Fruit fly (Drosophila melanogaster) whole organism, embryonic: ENCODE measurements around the gene RpL24-like.

ENCODE experiments used
- Abd-B ChIP-seq: fragments of 200-800 bp; sonication (Bioruptor generic); optimal IDR thresholded peaks from 2 replicates; lab custom pipeline; 2018; ENCODE audit warnings: missing biosample characterization, mild to moderate bottlenecking, missing genetic modification characterization, moderate library complexity
- BEAF-32 ChIP-seq: fragments of 200-800 bp; sonication (Bioruptor generic); optimal IDR thresholded peaks from 3 replicates; lab custom pipeline; 2017; ENCODE audit warnings: missing biosample characterization, missing genetic modification characterization, mild to moderate bottlenecking, moderate library complexity, missing genetic modification reagents
- CG10543 ChIP-seq: fragments of 200-800 bp; sonication (Bioruptor generic); optimal IDR thresholded peaks from 3 replicates; lab custom pipeline; 2017; ENCODE audit warnings: missing biosample characterization, mild to moderate bottlenecking, missing genetic modification characterization, moderate library complexity
- CG11723 ChIP-seq: fragments of 200-800 bp; sonication (Bioruptor generic); optimal IDR thresholded peaks from 2 replicates; lab custom pipeline; 2017; ENCODE audit warnings: missing biosample characterization, mild to moderate bottlenecking, missing genetic modification characterization
- CG12104 ChIP-seq: fragments of 200-800 bp; sonication (Bioruptor generic); optimal IDR thresholded peaks from 3 replicates; lab custom pipeline; 2016; ENCODE audit warnings: missing biosample characterization, missing genetic modification characterization
- CG12744 ChIP-seq: fragments of 200-800 bp; sonication (Bioruptor generic); optimal IDR thresholded peaks from 2 replicates; lab custom pipeline; 2016; ENCODE audit warnings: missing biosample characterization, missing genetic modification characterization
- CG13123 ChIP-seq: fragments of 200-800 bp; sonication (Bioruptor generic); optimal IDR thresholded peaks from 2 replicates; lab custom pipeline; 2016; ENCODE audit warnings: missing biosample characterization, missing genetic modification characterization
- CG14050 ChIP-seq: fragments of 200-800 bp; sonication (Bioruptor generic); IDR thresholded peaks from 3 replicates; pipeline ENCODE4 v1.3.6; 2022; ENCODE audit warnings: missing biosample characterization, missing genetic modification characterization
- CG1529 ChIP-seq: fragments of 200-800 bp; sonication (Bioruptor generic); optimal IDR thresholded peaks from 3 replicates; lab custom pipeline; 2018; ENCODE audit warnings: missing biosample characterization, missing genetic modification characterization
- CG1603 ChIP-seq: fragments of 200-800 bp; sonication (Bioruptor generic); optimal IDR thresholded peaks from 2 replicates; lab custom pipeline; 2019; ENCODE audit warnings: missing biosample characterization, mild to moderate bottlenecking, missing genetic modification characterization, moderate library complexity
- CG16779 ChIP-seq: fragments of 200-800 bp; sonication (Bioruptor generic); IDR thresholded peaks from 2 replicates; pipeline ENCODE4 v1.3.6; 2022; ENCODE audit warnings: missing biosample characterization, missing genetic modification characterization
- CG17612 ChIP-seq: fragments of 200-800 bp; sonication (Bioruptor generic); IDR thresholded peaks from 2 replicates; pipeline ENCODE4 v1.3.6; 2022; ENCODE audit warnings: missing biosample characterization, missing genetic modification characterization
- CG18011 ChIP-seq: fragments of 200-800 bp; sonication (Bioruptor generic); optimal IDR thresholded peaks from 2 replicates; lab custom pipeline; 2017; ENCODE audit warnings: missing biosample characterization, missing genetic modification characterization, mild to moderate bottlenecking, moderate library complexity, missing genotype
- CG2199 ChIP-seq: fragments of 200-800 bp; sonication (Bioruptor generic); IDR thresholded peaks from 3 replicates; pipeline ENCODE4 v1.3.6; 2022; ENCODE audit warnings: missing biosample characterization, missing genetic modification characterization
- CG30020 ChIP-seq: fragments of 200-800 bp; optimal IDR thresholded peaks from 2 replicates; lab custom pipeline; 2019; ENCODE audit warnings: missing biosample characterization, mild to moderate bottlenecking, missing genetic modification characterization, moderate library complexity
- CG31441 ChIP-seq: fragments of 200-800 bp; sonication (Bioruptor generic); IDR thresholded peaks from 2 replicates; pipeline ENCODE4 v1.3.6; 2022; ENCODE audit warnings: missing biosample characterization, missing genetic modification characterization
- CG3847 ChIP-seq: fragments of 200-800 bp; sonication (Bioruptor generic); IDR thresholded peaks from 2 replicates; pipeline ENCODE4 v1.3.6; 2022; ENCODE audit warnings: missing biosample characterization, missing genetic modification characterization
- CG4282 ChIP-seq: fragments of 200-800 bp; sonication (Bioruptor generic); optimal IDR thresholded peaks from 2 replicates; lab custom pipeline; 2016; ENCODE audit warnings: missing biosample characterization, missing genetic modification characterization
- CG6654 ChIP-seq: fragments of 200-800 bp; sonication (Bioruptor generic); optimal IDR thresholded peaks from 2 replicates; lab custom pipeline; 2017; ENCODE audit warnings: missing biosample characterization, mild to moderate bottlenecking, missing genetic modification characterization
- CG6854 ChIP-seq: fragments of 200-800 bp; sonication (Bioruptor generic); optimal IDR thresholded peaks from 3 replicates; lab custom pipeline; 2017; ENCODE audit warnings: missing biosample characterization, mild to moderate bottlenecking, missing genetic modification characterization
- CG7987 ChIP-seq: fragments of 200-800 bp; sonication (Bioruptor generic); optimal IDR thresholded peaks from 2 replicates; lab custom pipeline; 2018; ENCODE audit warnings: missing biosample characterization, mild to moderate bottlenecking, missing genetic modification characterization, moderate library complexity
- CG8281 ChIP-seq: fragments of 200-800 bp; sonication (Bioruptor generic); optimal IDR thresholded peaks from 2 replicates; lab custom pipeline; 2018; ENCODE audit warnings: missing biosample characterization, mild to moderate bottlenecking, missing genetic modification characterization, moderate library complexity
- CG8388 ChIP-seq: fragments of 200-800 bp; sonication (Bioruptor generic); optimal IDR thresholded peaks from 2 replicates; lab custom pipeline; 2019; ENCODE audit warnings: missing biosample characterization, mild to moderate bottlenecking, missing genetic modification characterization, moderate library complexity
- CG9437 ChIP-seq: fragments of 200-800 bp; sonication (Bioruptor generic); optimal IDR thresholded peaks from 2 replicates; lab custom pipeline; 2018; ENCODE audit warnings: missing biosample characterization, mild to moderate bottlenecking, missing genetic modification characterization
- CTCF ChIP-seq: fragments of 200-800 bp; sonication (Bioruptor generic); optimal IDR thresholded peaks from 2 replicates; lab custom pipeline; 2017; ENCODE audit warnings: missing biosample characterization, mild to moderate bottlenecking, missing genetic modification characterization, moderate library complexity
- Camta ChIP-seq: fragments of 200-800 bp; sonication (Bioruptor generic); optimal IDR thresholded peaks from 2 replicates; lab custom pipeline; 2016; ENCODE audit warnings: missing biosample characterization, missing genetic modification characterization
- CrebB ChIP-seq: fragments of 200-800 bp; sonication (Bioruptor generic); optimal IDR thresholded peaks from 3 replicates; lab custom pipeline; 2018; ENCODE audit warnings: missing biosample characterization, mild to moderate bottlenecking, missing genetic modification characterization
- Ets65A ChIP-seq: fragments of 200-800 bp; sonication (Bioruptor generic); peaks from one replicate; lab custom pipeline; 2016; ENCODE audit warnings: missing biosample characterization, missing genetic modification characterization
- Fer1 ChIP-seq: fragments of 200-800 bp; sonication (Bioruptor generic); optimal IDR thresholded peaks from 2 replicates; lab custom pipeline; 2017; ENCODE audit warnings: missing biosample characterization, mild to moderate bottlenecking, missing genetic modification characterization
- HLHmδ ChIP-seq: fragments of 200-800 bp; sonication (Bioruptor generic); optimal IDR thresholded peaks from 2 replicates; lab custom pipeline; 2018; ENCODE audit warnings: missing biosample characterization, mild to moderate bottlenecking, missing genetic modification characterization, moderate library complexity
- Hr3 ChIP-seq: fragments of 200-800 bp; sonication (Bioruptor generic); optimal IDR thresholded peaks from 3 replicates; lab custom pipeline; 2016; ENCODE audit warnings: missing biosample characterization, missing genetic modification characterization
- Hr39 ChIP-seq: fragments of >200 bp; optimal IDR thresholded peaks from 2 replicates; lab custom pipeline; 2017
- Tbp ChIP-seq: fragments of >200 bp; optimal IDR thresholded peaks from 2 replicates; lab custom pipeline; 2018; ENCODE audit warnings: missing biosample characterization, missing genetic modification characterization
- Trl ChIP-seq, 3 experiments: fragments of >200 bp in 2 of 3; fragments of 200-800 bp in 1 of 3; sonication (Bioruptor generic) in 1 of 3; optimal IDR thresholded peaks; 2 replicates in 1 of 3; 3 replicates in 2 of 3; lab custom pipeline; 2016 to 2017; ENCODE audit warnings: missing biosample characterization in 1 of 3, missing genetic modification characterization in 1 of 3
- ap ChIP-seq: fragments of 200-800 bp; sonication (Bioruptor generic); IDR thresholded peaks from 2 replicates; pipeline ENCODE4 v1.3.6; 2022; ENCODE audit warnings: missing biosample characterization, missing genetic modification characterization
- ase ChIP-seq: fragments of 200-800 bp; sonication (Bioruptor generic); IDR thresholded peaks from 3 replicates; pipeline ENCODE4 v1.3.6; 2022; ENCODE audit warnings: missing biosample characterization, missing genetic modification characterization
- br ChIP-seq: fragments of >200 bp; optimal IDR thresholded peaks from 2 replicates; lab custom pipeline; 2017
- dmrt11E ChIP-seq: fragments of 200-800 bp; sonication (Bioruptor generic); optimal IDR thresholded peaks from 3 replicates; lab custom pipeline; 2018; ENCODE audit warnings: missing biosample characterization, mild to moderate bottlenecking, missing genetic modification characterization, moderate library complexity
- dpn ChIP-seq, 2 experiments: fragments of 200-800 bp; sonication (Bioruptor generic); optimal IDR thresholded peaks; 3 replicates each; lab custom pipeline; 2016; ENCODE audit warnings: missing biosample characterization in 2 of 2, missing genetic modification characterization in 2 of 2
- fru ChIP-seq: fragments of >200 bp; optimal IDR thresholded peaks from 2 replicates; lab custom pipeline; 2017
- hkb ChIP-seq, 2 experiments: fragments of 200-800 bp in 1 of 2; fragments of >200 bp in 1 of 2; sonication (Bioruptor generic) in 1 of 2; IDR thresholded peaks in 1 of 2; optimal IDR thresholded peaks in 1 of 2; 2 replicates each; pipeline versions ENCODE4 v1.3.6 to Lab custom; 2017 to 2022; ENCODE audit warnings: missing biosample characterization in 1 of 2, missing genetic modification characterization in 1 of 2
- ind ChIP-seq: fragments of 200-800 bp; sonication (Bioruptor generic); optimal IDR thresholded peaks from 3 replicates; lab custom pipeline; 2016; ENCODE audit warnings: missing biosample characterization, missing genetic modification characterization
- lmd ChIP-seq: fragments of 200-800 bp; sonication (Bioruptor generic); IDR thresholded peaks from 2 replicates; pipeline ENCODE4 v1.3.6; 2022; ENCODE audit warnings: missing biosample characterization, missing genetic modification characterization
- lov ChIP-seq, 2 experiments: fragments of 200-800 bp in 1 of 2; fragments of >200 bp in 1 of 2; sonication (Bioruptor generic) in 1 of 2; IDR thresholded peaks in 1 of 2; optimal IDR thresholded peaks in 1 of 2; 2 replicates in 1 of 2; 3 replicates in 1 of 2; pipeline versions ENCODE4 v1.3.6 to Lab custom; 2017 to 2022; ENCODE audit warnings: missing biosample characterization in 1 of 2, missing genetic modification characterization in 1 of 2
- pb ChIP-seq: fragments of 200-800 bp; sonication (Bioruptor generic); optimal IDR thresholded peaks from 3 replicates; lab custom pipeline; 2016; ENCODE audit warnings: missing biosample characterization, missing genetic modification characterization
- pnt ChIP-seq: fragments of 200-800 bp; sonication (Bioruptor generic); optimal IDR thresholded peaks from 3 replicates; lab custom pipeline; 2016; ENCODE audit warnings: missing biosample characterization, missing genetic modification characterization
- psq ChIP-seq: fragments of 200-800 bp; sonication (Bioruptor generic); optimal IDR thresholded peaks from 2 replicates; lab custom pipeline; 2017; ENCODE audit warnings: missing biosample characterization, missing genetic modification characterization
- sr ChIP-seq: fragments of 200-800 bp; sonication (Bioruptor generic); IDR thresholded peaks from 3 replicates; pipeline ENCODE4 v1.3.6; 2022; ENCODE audit warnings: missing biosample characterization, missing genetic modification characterization
- ssp ChIP-seq: fragments of 200-800 bp; sonication (Bioruptor generic); IDR thresholded peaks from 2 replicates; pipeline ENCODE4 v1.3.6; 2022; ENCODE audit warnings: missing biosample characterization, missing genetic modification characterization
- trh ChIP-seq: fragments of 200-800 bp; sonication (Bioruptor generic); optimal IDR thresholded peaks from 2 replicates; lab custom pipeline; 2016; ENCODE audit warnings: missing biosample characterization, missing genetic modification characterization
- twi ChIP-seq: fragments of 200-800 bp; optimal IDR thresholded peaks from 2 replicates; lab custom pipeline; 2019; ENCODE audit warnings: missing biosample characterization, mild to moderate bottlenecking, missing genetic modification characterization, moderate library complexity

Gene RpL24-like

DNA sequence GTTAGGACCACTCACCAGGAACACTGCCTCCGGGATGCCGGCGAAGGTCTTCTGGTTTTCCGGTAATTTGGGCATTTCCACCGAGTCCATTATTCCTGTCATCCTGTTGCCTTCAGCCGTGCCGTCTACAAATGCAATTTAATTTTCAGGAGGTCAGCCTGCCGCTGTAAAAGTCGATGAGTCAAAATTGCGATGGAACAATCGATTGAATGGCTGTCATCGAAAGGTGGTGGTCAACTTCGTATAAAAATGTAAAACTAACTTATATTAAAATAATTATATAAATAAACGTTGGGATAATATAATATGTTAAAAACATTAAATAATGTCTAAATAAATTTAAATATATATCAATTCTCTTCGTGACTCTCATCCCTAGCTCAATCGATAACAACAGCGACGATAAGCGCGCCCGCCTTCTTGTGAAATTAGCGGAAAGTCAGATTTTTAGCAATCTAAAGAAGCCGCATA is 21.7 kb downstream of the RpL24-like start, which contains the start of the genes mgr and Irbp (continued):
- TF ChIP-seq CG31441 (GFP tag; lab: Robert Waterston, UW) (peak; percentile 97), CG7987 (no peak), CG14050 (GFP tag; lab: Robert Waterston, UW) (peak; percentile 90), Camta (peak; percentile 3), psq (peak; percentile 80), CG9437 (GFP tag; lab: Kevin White, UChicago) (peak; percentile 76), CG18011 (GFP tag; lab: Kevin White, UChicago) (peak; percentile 83), lmd (GFP tag; lab: Robert Waterston, UW) (peak; percentile 93), CG8281 (tag; lab: Kevin White, UChicago) (peak; percentile 58), sr (peak; percentile 13; the same call in 1 of the 3 replicates), ssp (GFP tag; lab: Robert Waterston, UW) (peak; percentile 89), CG10543 (GFP tag; lab: Kevin White, UChicago) (no peak), Trl (optimal IDR thresholded peaks at IDR 0.05; lab: Kevin White, UChicago) (no peak), Trl (GFP tag; optimal IDR thresholded peaks at IDR 0.05; lab: Kevin White, UChicago) (peak; percentile 31), ase (GFP tag; lab: Robert Waterston, UW) (peak; percentile 91), CG12744 (GFP tag; lab: Kevin White, UChicago) (no peak), CG1603 (tag; lab: Kevin White, UChicago) (no peak), CG2199 (GFP tag; lab: Robert Waterston, UW) (peak; percentile 81; the same call in 1 of the 3 replicates), Ets65A (GFP tag; lab: Kevin White, UChicago) (peak; percentile 95), BEAF-32 (GFP tag; lab: Kevin White, UChicago) (peak; percentile 75), HLHmδ (no peak), CG11723 (peak; percentile 85), CG6854 (GFP tag; lab: Kevin White, UChicago) (peak; percentile 74), lov (optimal IDR thresholded peaks at IDR 0.05; lab: Kevin White, UChicago) (no peak), lov (GFP tag; IDR thresholded peaks at IDR 0.05; lab: Robert Waterston, UW) (peak; percentile 64; the same call in 1 of the 3 replicates), Hr39 (lab: Kevin White, UChicago) (no peak), hkb (optimal IDR thresholded peaks at IDR 0.05; lab: Kevin White, UChicago) (no peak), hkb (GFP tag; IDR thresholded peaks at IDR 0.05; lab: Robert Waterston, UW) (peak; percentile 93), CG1529 (GFP tag; lab: Kevin White, UChicago) (peak; percentile 66), CG16779 (GFP tag; lab: Robert Waterston, UW) (peak; percentile 72; the same call in 1 of the 2 replicates), fru (lab: Kevin White, UChicago) (no peak), CG12104 (GFP tag; lab: Kevin White, UChicago) (peak; percentile 89), CG8388 (GFP tag; lab: Kevin White, UChicago) (peak; percentile 91), CG3847 (GFP tag; lab: Robert Waterston, UW) (peak; percentile 95), trh (GFP tag; lab: Kevin White, UChicago) (peak; percentile 73), ind (GFP tag; lab: Kevin White, UChicago) (peak; percentile 88), CG30020 (tag; lab: Kevin White, UChicago) (peak; percentile 80), Hr3 (GFP tag; lab: Kevin White, UChicago) (peak; percentile 92), CG17612 (GFP tag; lab: Robert Waterston, UW) (peak; percentile 78; the same call in 1 of the 2 replicates), Tbp (GFP tag; lab: Kevin White, UChicago) (no peak), CrebB (tag; lab: Kevin White, UChicago) (peak; percentile 75), CG6654 (GFP tag; lab: Kevin White, UChicago) (peak; percentile 63), dmrt11E (tag; lab: Kevin White, UChicago) (peak; percentile 95), Abd-B (GFP tag; lab: Kevin White, UChicago) (peak; percentile 82), br (lab: Kevin White, UChicago) (no peak), pnt (peak; percentile 5), ap (peak; percentile 88), Fer1 (no peak), dpn (GFP tag; optimal IDR thresholded peaks at IDR 0.05; lab: Kevin White, UChicago) (peak; percentile 18 to 92), CG4282 (GFP tag; lab: Kevin White, UChicago) (no peak), CTCF (peak; percentile 23), pb (no peak), CG13123 (GFP tag; lab: Kevin White, UChicago) (peak; percentile 90), twi (tag; lab: Kevin White, UChicago) (peak; percentile 87)
